Fruit fly (Drosophila melanogaster) whole organism: ENCODE results near the gene CG32706.

ENCODE experiments used
- CG8478 ChIP-seq: fragments of >200 bp; optimal IDR thresholded peaks from 2 replicates; lab custom pipeline; 2018; ENCODE audit warnings: inconsistent platforms
- Dll ChIP-seq: fragments of >200 bp; optimal IDR thresholded peaks from 2 replicates; lab custom pipeline; 2017
- EcR ChIP-seq, 2 experiments: fragments of >200 bp; optimal IDR thresholded peaks; 2 replicates each; lab custom pipeline; 2017; ENCODE audit warnings: missing biosample characterization in 2 of 2, missing genetic modification characterization in 2 of 2, missing genetic modification reagents in 2 of 2
- pan ChIP-seq: fragments of >200 bp; optimal IDR thresholded peaks from 2 replicates; lab custom pipeline; 2017
- psq ChIP-seq: fragments of >200 bp; optimal IDR thresholded peaks from 2 replicates; lab custom pipeline; 2017
- usp ChIP-seq: fragments of >200 bp; optimal IDR thresholded peaks from 2 replicates; lab custom pipeline; 2017; ENCODE audit warnings: missing biosample characterization, missing genetic modification characterization, mixed read lengths

dm6 chrX:9133577-9134240, 46.8 kb downstream of the CG32706 start:
- no peak for TF ChIP-seq psq (lab: Kevin White, UChicago)
- TF ChIP-seq CG8478: no peak
- TF ChIP-seq usp: no peak
- TF ChIP-seq pan: no peak
- TF ChIP-seq Dll (lab: Kevin White, UChicago): no peak
- TF ChIP-seq EcR (GFP tag; optimal IDR thresholded peaks at IDR 0.05; lab: Kevin White, UChicago): no peak
